Fruit fly (Drosophila melanogaster) whole organism, embryonic: ENCODE data around the gene Acp76A.
A peak's percentile ranks its signal among the peaks of the same experiment; 100 is the strongest.

ENCODE experiments used
- Abd-B ChIP-seq: fragments of 200-800 bp; sonication (Bioruptor generic); optimal IDR thresholded peaks from 2 replicates; lab custom pipeline; 2018; ENCODE audit warnings: missing biosample characterization, mild to moderate bottlenecking, missing genetic modification characterization, moderate library complexity
- CG10366 ChIP-seq: fragments of 200-800 bp; sonication (Bioruptor generic); IDR thresholded peaks from 2 replicates; pipeline ENCODE4 v1.3.6; 2022; ENCODE audit warnings: missing biosample characterization, missing genetic modification characterization
- CG10543 ChIP-seq: fragments of 200-800 bp; sonication (Bioruptor generic); optimal IDR thresholded peaks from 3 replicates; lab custom pipeline; 2017; ENCODE audit warnings: missing biosample characterization, mild to moderate bottlenecking, missing genetic modification characterization, moderate library complexity
- CG11093 ChIP-seq: fragments of 200-800 bp; sonication (Bioruptor generic); IDR thresholded peaks from 3 replicates; pipeline ENCODE4 v1.3.6; 2022; ENCODE audit warnings: missing biosample characterization, missing genetic modification characterization
- CG11398 ChIP-seq: fragments of 200-800 bp; sonication (Bioruptor generic); optimal IDR thresholded peaks from 2 replicates; lab custom pipeline; 2016; ENCODE audit warnings: missing biosample characterization, missing genetic modification characterization
- CG12236 ChIP-seq: fragments of 200-800 bp; sonication (Bioruptor generic); optimal IDR thresholded peaks from 2 replicates; lab custom pipeline; 2016; ENCODE audit warnings: missing biosample characterization, missing genetic modification characterization
- CG13775 ChIP-seq: fragments of 200-800 bp; sonication (Bioruptor generic); optimal IDR thresholded peaks from 3 replicates; lab custom pipeline; 2017; ENCODE audit warnings: missing biosample characterization, mild to moderate bottlenecking, missing genetic modification characterization
- CG14014 ChIP-seq: fragments of 200-800 bp; sonication (Bioruptor generic); IDR thresholded peaks from 2 replicates; pipeline ENCODE4 v1.3.6; 2022; ENCODE audit warnings: missing biosample characterization, missing genetic modification characterization
- CG14965 ChIP-seq: fragments of 200-800 bp; sonication (Bioruptor generic); optimal IDR thresholded peaks from 2 replicates; lab custom pipeline; 2016; ENCODE audit warnings: missing biosample characterization, missing genetic modification characterization, borderline replicate concordance
- CG15696 ChIP-seq: fragments of 200-800 bp; sonication (Bioruptor generic); optimal IDR thresholded peaks from 2 replicates; lab custom pipeline; 2019; ENCODE audit warnings: missing biosample characterization, mild to moderate bottlenecking, missing genetic modification characterization, moderate library complexity
- CG17829 ChIP-seq: fragments of 200-800 bp; optimal IDR thresholded peaks from 2 replicates; lab custom pipeline; 2019; ENCODE audit warnings: missing biosample characterization, mild to moderate bottlenecking, missing genetic modification characterization, moderate library complexity
- CG18764 ChIP-seq: fragments of 200-800 bp; sonication (Bioruptor generic); optimal IDR thresholded peaks from 3 replicates; lab custom pipeline; 2016; ENCODE audit warnings: missing biosample characterization, missing genetic modification characterization
- CG2120 ChIP-seq: fragments of 200-800 bp; sonication (Bioruptor generic); optimal IDR thresholded peaks from 3 replicates; lab custom pipeline; 2016; ENCODE audit warnings: missing biosample characterization, missing genetic modification characterization
- CG2875 ChIP-seq: fragments of 200-800 bp; sonication (Bioruptor generic); optimal IDR thresholded peaks from 2 replicates; lab custom pipeline; 2017; ENCODE audit warnings: missing biosample characterization, mild to moderate bottlenecking, missing genetic modification characterization, missing genetic modification reagents
- CG3163 ChIP-seq: fragments of 200-800 bp; sonication (Bioruptor generic); optimal IDR thresholded peaks from 3 replicates; lab custom pipeline; 2016; ENCODE audit warnings: missing biosample characterization, missing genetic modification characterization
- CG32532 ChIP-seq: fragments of 200-800 bp; sonication (Bioruptor generic); IDR thresholded peaks from 2 replicates; pipeline ENCODE4 v1.3.6; 2022; ENCODE audit warnings: missing biosample characterization, missing genetic modification characterization
- CG32772 ChIP-seq: fragments of 200-800 bp; sonication (Bioruptor generic); IDR thresholded peaks from 2 replicates; pipeline ENCODE4 v1.3.6; 2022; ENCODE audit warnings: missing biosample characterization, missing genetic modification characterization
- CG3407 ChIP-seq: fragments of 200-800 bp; sonication (Bioruptor generic); optimal IDR thresholded peaks from 2 replicates; lab custom pipeline; 2018; ENCODE audit warnings: missing biosample characterization, mild to moderate bottlenecking, missing genetic modification characterization
- CG3726 ChIP-seq: fragments of 200-800 bp; sonication (Bioruptor generic); IDR thresholded peaks from 3 replicates; pipeline ENCODE4, ENCODE4 v1.3.6; 2022; ENCODE audit warnings: missing biosample characterization, missing genetic modification characterization
- CG7928 ChIP-seq: fragments of 200-800 bp; sonication (Bioruptor generic); optimal IDR thresholded peaks from 2 replicates; lab custom pipeline; 2017; ENCODE audit warnings: missing biosample characterization, mild to moderate bottlenecking, missing genetic modification characterization
- CG8281 ChIP-seq: fragments of 200-800 bp; sonication (Bioruptor generic); optimal IDR thresholded peaks from 2 replicates; lab custom pipeline; 2018; ENCODE audit warnings: missing biosample characterization, mild to moderate bottlenecking, missing genetic modification characterization, moderate library complexity
- CG8290 ChIP-seq, 3 experiments: fragments of 200-800 bp; sonication (Bioruptor generic); optimal IDR thresholded peaks; 2 replicates each; lab custom pipeline; 2016 to 2019; ENCODE audit warnings: missing biosample characterization in 3 of 3, missing genetic modification characterization in 3 of 3, mild to moderate bottlenecking in 2 of 3, moderate library complexity in 1 of 3
- CG8359 ChIP-seq: fragments of 200-800 bp; sonication (Bioruptor generic); optimal IDR thresholded peaks from 2 replicates; lab custom pipeline; 2017; ENCODE audit warnings: missing biosample characterization, mild to moderate bottlenecking, missing genetic modification characterization, borderline replicate concordance
- CG9727 ChIP-seq: fragments of 200-800 bp; sonication (Bioruptor generic); optimal IDR thresholded peaks from 3 replicates; lab custom pipeline; 2017; ENCODE audit warnings: missing biosample characterization, mild to moderate bottlenecking, missing genetic modification characterization
- CTCF ChIP-seq: fragments of 200-800 bp; sonication (Bioruptor generic); optimal IDR thresholded peaks from 2 replicates; lab custom pipeline; 2017; ENCODE audit warnings: missing biosample characterization, mild to moderate bottlenecking, missing genetic modification characterization, moderate library complexity
- CoRest ChIP-seq: fragments of 200-800 bp; sonication (Bioruptor generic); optimal IDR thresholded peaks from 3 replicates; lab custom pipeline; 2018; ENCODE audit warnings: missing biosample characterization, mild to moderate bottlenecking, missing genetic modification characterization, moderate library complexity
- Dip2 ChIP-seq: fragments of 200-800 bp; sonication (Bioruptor generic); IDR thresholded peaks from 2 replicates; pipeline ENCODE4 v1.3.6; 2022; ENCODE audit warnings: missing biosample characterization, missing genetic modification characterization
- Fer2 ChIP-seq: fragments of 200-800 bp; sonication (Bioruptor generic); optimal IDR thresholded peaks from 2 replicates; lab custom pipeline; 2018; ENCODE audit warnings: missing biosample characterization, mild to moderate bottlenecking, missing genetic modification characterization, moderate library complexity
- GATAe ChIP-seq: fragments of 200-800 bp; sonication (Bioruptor generic); conservative IDR thresholded peaks from 2 replicates; pipeline ENCODE4 v1.3.6; 2022; ENCODE audit warnings: missing biosample characterization, missing genetic modification characterization
- H15 ChIP-seq: fragments of 200-800 bp; sonication (Bioruptor generic); IDR thresholded peaks from 3 replicates; pipeline ENCODE4 v1.3.6; 2022; ENCODE audit warnings: missing biosample characterization, missing genetic modification characterization
- HHEX ChIP-seq: fragments of 200-800 bp; sonication (Bioruptor generic); optimal IDR thresholded peaks from 3 replicates; lab custom pipeline; 2017; ENCODE audit warnings: missing biosample characterization, mild to moderate bottlenecking, missing genetic modification characterization, missing genetic modification reagents
- Neu2 ChIP-seq: fragments of 200-800 bp; sonication (Bioruptor generic); optimal IDR thresholded peaks from 3 replicates; lab custom pipeline; 2016; ENCODE audit warnings: missing biosample characterization, missing genetic modification characterization, borderline replicate concordance
- Side ChIP-seq: fragments of 200-800 bp; sonication (Bioruptor generic); optimal IDR thresholded peaks from 2 replicates; lab custom pipeline; 2016; ENCODE audit warnings: missing biosample characterization, missing genetic modification characterization
- ac ChIP-seq: fragments of 200-800 bp; sonication (Bioruptor generic); optimal IDR thresholded peaks from 3 replicates; lab custom pipeline; 2017; ENCODE audit warnings: missing biosample characterization, mild to moderate bottlenecking, missing genetic modification characterization
- br ChIP-seq: fragments of >200 bp; optimal IDR thresholded peaks from 2 replicates; lab custom pipeline; 2017
- chif ChIP-seq, 2 experiments: fragments of 200-800 bp; sonication (Bioruptor generic); optimal IDR thresholded peaks; 3 replicates each; lab custom pipeline; 2016; ENCODE audit warnings: missing biosample characterization in 2 of 2, missing genetic modification characterization in 2 of 2
- crc ChIP-seq: fragments of 200-800 bp; sonication (Bioruptor generic); optimal IDR thresholded peaks from 2 replicates; lab custom pipeline; 2016; ENCODE audit warnings: missing biosample characterization, missing genetic modification characterization
- da ChIP-seq: fragments of 200-800 bp; sonication (Bioruptor generic); optimal IDR thresholded peaks from 2 replicates; lab custom pipeline; 2016; ENCODE audit warnings: missing biosample characterization, missing genetic modification characterization
- danr ChIP-seq: fragments of 200-800 bp; sonication (Bioruptor generic); IDR thresholded peaks from 2 replicates; pipeline ENCODE4 v1.3.6; 2022; ENCODE audit warnings: missing biosample characterization, missing genetic modification characterization
- fd3F ChIP-seq: fragments of 200-800 bp; sonication (Bioruptor generic); optimal IDR thresholded peaks from 2 replicates; lab custom pipeline; 2018; ENCODE audit warnings: missing biosample characterization, mild to moderate bottlenecking, missing genetic modification characterization, moderate library complexity
- lilli ChIP-seq: fragments of 200-800 bp; sonication (Bioruptor generic); optimal IDR thresholded peaks from 3 replicates; lab custom pipeline; 2016; ENCODE audit warnings: missing biosample characterization, missing genetic modification characterization
- maf-S ChIP-seq: fragments of 200-800 bp; sonication (Bioruptor generic); optimal IDR thresholded peaks from 2 replicates; lab custom pipeline; 2016; ENCODE audit warnings: missing biosample characterization, missing genetic modification characterization
- mam ChIP-seq: fragments of 200-800 bp; sonication (Bioruptor generic); optimal IDR thresholded peaks from 3 replicates; lab custom pipeline; 2016; ENCODE audit warnings: missing biosample characterization, missing genetic modification characterization
- nerfin-1 ChIP-seq: fragments of 200-800 bp; sonication (Bioruptor generic); optimal IDR thresholded peaks from 3 replicates; lab custom pipeline; 2019; ENCODE audit warnings: missing biosample characterization, mild to moderate bottlenecking, missing genetic modification characterization, moderate library complexity
- nerfin-2 ChIP-seq: fragments of 200-800 bp; sonication (Bioruptor generic); IDR thresholded peaks from 2 replicates; pipeline ENCODE4 v1.3.6; 2022; ENCODE audit warnings: missing biosample characterization, missing genetic modification characterization; ENCODE audit not compliant: partially characterized antibody
- rib ChIP-seq: fragments of 200-800 bp; sonication (Bioruptor generic); IDR thresholded peaks from 2 replicates; pipeline ENCODE4 v1.3.6; 2022; ENCODE audit warnings: missing biosample characterization, missing genetic modification characterization
- slou ChIP-seq: fragments of 200-800 bp; sonication (Bioruptor generic); optimal IDR thresholded peaks from 3 replicates; lab custom pipeline; 2016; ENCODE audit warnings: missing biosample characterization, missing genetic modification characterization
- tx ChIP-seq: fragments of 200-800 bp; sonication (Bioruptor generic); optimal IDR thresholded peaks from 2 replicates; lab custom pipeline; 2016; ENCODE audit warnings: missing biosample characterization, missing genetic modification characterization
- zfh1 ChIP-seq: fragments of 200-800 bp; sonication (Bioruptor generic); IDR thresholded peaks from 3 replicates; pipeline ENCODE4 v1.3.6; 2022; ENCODE audit warnings: missing biosample characterization, missing genetic modification characterization

The Acp76A gene

dm6 chr3L:19092125-19093058, 40.6 kb upstream of the Acp76A start, which contains the start of gene MESR6 (continued):
- TF ChIP-seq CG11398 (GFP tag; lab: Kevin White, UChicago) (no peak), CG12236 (GFP tag; lab: Kevin White, UChicago) (no peak), CG8281 (tag; lab: Kevin White, UChicago) (no peak), tx (GFP tag; lab: Kevin White, UChicago) (no peak), chif (GFP tag; optimal IDR thresholded peaks at IDR 0.05; lab: Kevin White, UChicago) (peak in 1 of 2 experiments; percentile 2), mam (GFP tag; lab: Kevin White, UChicago) (no peak), HHEX (GFP tag; lab: Kevin White, UChicago) (peak; percentile 37), H15 (no peak), Abd-B (GFP tag; lab: Kevin White, UChicago) (no peak), br (lab: Kevin White, UChicago) (no peak), CG11093 (GFP tag; lab: Robert Waterston, UW) (no peak), CG3726 (GFP tag; lab: Robert Waterston, UW) (no peak), CG14014 (GFP tag; lab: Robert Waterston, UW) (no peak), CG2875 (GFP tag; lab: Kevin White, UChicago) (no peak), CG7928 (GFP tag; lab: Kevin White, UChicago) (peak; percentile 83), nerfin-1 (tag; lab: Kevin White, UChicago) (no peak), ac (GFP tag; lab: Kevin White, UChicago) (no peak), crc (GFP tag; lab: Kevin White, UChicago) (no peak), da (GFP tag; lab: Kevin White, UChicago) (no peak), slou (no peak), CG32772 (no peak), CTCF (GFP tag; lab: Kevin White, UChicago) (no peak), fd3F (GFP tag; lab: Kevin White, UChicago) (peak; percentile 23), CG10543 (no peak), danr (GFP tag; lab: Robert Waterston, UW) (no peak), Dip2 (GFP tag; lab: Robert Waterston, UW) (no peak), Side (GFP tag; lab: Kevin White, UChicago) (peak; percentile 21), CG17829 (tag; lab: Kevin White, UChicago) (peak; percentile 22), CG8359 (no peak), CG9727 (GFP tag; lab: Kevin White, UChicago) (peak; percentile 58), zfh1 (GFP tag; lab: Robert Waterston, UW) (no peak; the same call in 2 of the 3 replicates), CG10366 (no peak; the same call in 1 of the 2 replicates), nerfin-2 (no peak), maf-S (GFP tag; lab: Kevin White, UChicago) (no peak), CG15696 (tag; lab: Kevin White, UChicago) (no peak), rib (GFP tag; lab: Robert Waterston, UW) (peak; percentile 27; the same call in 1 of the 2 replicates), Fer2 (tag; lab: Kevin White, UChicago) (no peak), CG13775 (GFP tag; lab: Kevin White, UChicago) (no peak), CG2120 (peak; percentile 14), CG32532 (GFP tag; lab: Robert Waterston, UW) (no peak; the same call in 1 of the 2 replicates), CG3163 (GFP tag; lab: Kevin White, UChicago) (no peak), Neu2 (no peak), CG14965 (no peak), CG8290 (GFP tag; optimal IDR thresholded peaks at IDR 0.05; lab: Kevin White, UChicago) (no peak), CG8290 (tag; optimal IDR thresholded peaks at IDR 0.05; lab: Kevin White, UChicago) (peak in 1 of 2 experiments; percentile 68), GATAe (GFP tag; lab: Robert Waterston, UW) (no peak), lilli (GFP tag; lab: Kevin White, UChicago) (no peak), CG3407 (GFP tag; lab: Kevin White, UChicago) (no peak), CG18764 (GFP tag; lab: Kevin White, UChicago) (no peak), CoRest (tag; lab: Kevin White, UChicago) (peak; percentile 47)
